Fruit fly (Drosophila melanogaster) whole organism, embryonic: ENCODE measurements around the gene Inx5.

ENCODE experiments used
- Abd-B ChIP-seq: fragments of 200-800 bp; sonication (Bioruptor generic); optimal IDR thresholded peaks from 2 replicates; lab custom pipeline; 2018; ENCODE audit warnings: missing biosample characterization, mild to moderate bottlenecking, missing genetic modification characterization, moderate library complexity
- Atf-2 ChIP-seq: fragments of 200-800 bp; sonication (Bioruptor generic); optimal IDR thresholded peaks from 2 replicates; lab custom pipeline; 2016; ENCODE audit warnings: missing biosample characterization, missing genetic modification characterization
- BEAF-32 ChIP-seq: fragments of 200-800 bp; sonication (Bioruptor generic); optimal IDR thresholded peaks from 3 replicates; lab custom pipeline; 2017; ENCODE audit warnings: missing biosample characterization, missing genetic modification characterization, mild to moderate bottlenecking, moderate library complexity, missing genetic modification reagents
- CG10147 ChIP-seq: fragments of 200-800 bp; sonication (Bioruptor generic); optimal IDR thresholded peaks from 2 replicates; lab custom pipeline; 2019; ENCODE audit warnings: missing biosample characterization, mild to moderate bottlenecking, missing genetic modification characterization, moderate library complexity
- CG1024 ChIP-seq: fragments of 200-800 bp; sonication (Bioruptor generic); IDR thresholded peaks from 2 replicates; pipeline ENCODE4 v1.3.6; 2022; ENCODE audit warnings: missing biosample characterization, missing genetic modification characterization
- CG12659 ChIP-seq: fragments of 200-800 bp; sonication (Bioruptor generic); optimal IDR thresholded peaks from 3 replicates; lab custom pipeline; 2017; ENCODE audit warnings: mild to moderate bottlenecking, missing biosample characterization, missing genetic modification reagents, missing genetic modification characterization
- CG13296 ChIP-seq: fragments of 200-800 bp; sonication (Bioruptor generic); optimal IDR thresholded peaks from 3 replicates; lab custom pipeline; 2018; ENCODE audit warnings: missing biosample characterization, mild to moderate bottlenecking, missing genetic modification characterization
- CG16863 ChIP-seq: fragments of 200-800 bp; sonication (Bioruptor generic); optimal IDR thresholded peaks from 3 replicates; lab custom pipeline; 2016; ENCODE audit warnings: missing biosample characterization, missing genetic modification characterization
- CG17385 ChIP-seq: fragments of 200-800 bp; sonication (Bioruptor generic); optimal IDR thresholded peaks from 3 replicates; lab custom pipeline; 2018; ENCODE audit warnings: missing biosample characterization, mild to moderate bottlenecking, missing genetic modification characterization
- CG18619 ChIP-seq: fragments of 200-800 bp; sonication (Bioruptor generic); optimal IDR thresholded peaks from 3 replicates; lab custom pipeline; 2017; ENCODE audit warnings: missing biosample characterization, mild to moderate bottlenecking, missing genetic modification characterization
- CG32532 ChIP-seq: fragments of 200-800 bp; sonication (Bioruptor generic); IDR thresholded peaks from 2 replicates; pipeline ENCODE4 v1.3.6; 2022; ENCODE audit warnings: missing biosample characterization, missing genetic modification characterization
- CG3281 ChIP-seq: fragments of 200-800 bp; sonication (Bioruptor generic); optimal IDR thresholded peaks from 3 replicates; lab custom pipeline; 2017; ENCODE audit warnings: missing biosample characterization, mild to moderate bottlenecking, missing genetic modification characterization
- CG33213 ChIP-seq: fragments of 200-800 bp; sonication (Bioruptor generic); optimal IDR thresholded peaks from 3 replicates; lab custom pipeline; 2016; ENCODE audit warnings: missing biosample characterization, missing genetic modification characterization
- CG34224 ChIP-seq: fragments of 200-800 bp; sonication (Bioruptor generic); IDR thresholded peaks from 3 replicates; pipeline ENCODE4 v1.3.6; 2022; ENCODE audit warnings: missing biosample characterization, missing genetic modification characterization; ENCODE audit not compliant: partially characterized antibody
- CG6175 ChIP-seq: fragments of 200-800 bp; sonication (Bioruptor generic); IDR thresholded peaks from 3 replicates; pipeline ENCODE4 v1.3.6; 2022; ENCODE audit warnings: missing biosample characterization, missing genetic modification characterization
- CG8290 ChIP-seq, 3 experiments: fragments of 200-800 bp; sonication (Bioruptor generic); optimal IDR thresholded peaks; 2 replicates each; lab custom pipeline; 2016 to 2019; ENCODE audit warnings: missing biosample characterization in 3 of 3, missing genetic modification characterization in 3 of 3, mild to moderate bottlenecking in 2 of 3, moderate library complexity in 1 of 3
- CG8359 ChIP-seq: fragments of 200-800 bp; sonication (Bioruptor generic); optimal IDR thresholded peaks from 2 replicates; lab custom pipeline; 2017; ENCODE audit warnings: missing biosample characterization, mild to moderate bottlenecking, missing genetic modification characterization, borderline replicate concordance
- CG9817 ChIP-seq: fragments of 200-800 bp; sonication (Bioruptor generic); optimal IDR thresholded peaks from 2 replicates; lab custom pipeline; 2018; ENCODE audit warnings: missing biosample characterization, mild to moderate bottlenecking, missing genetic modification characterization, moderate library complexity
- Dip2 ChIP-seq: fragments of 200-800 bp; sonication (Bioruptor generic); IDR thresholded peaks from 2 replicates; pipeline ENCODE4 v1.3.6; 2022; ENCODE audit warnings: missing biosample characterization, missing genetic modification characterization
- ERR ChIP-seq: fragments of 200-800 bp; sonication (Bioruptor generic); optimal IDR thresholded peaks from 2 replicates; lab custom pipeline; 2016; ENCODE audit warnings: missing biosample characterization, missing genetic modification characterization
- Gug ChIP-seq: fragments of 200-800 bp; sonication (Bioruptor generic); IDR thresholded peaks from 4 replicates; pipeline ENCODE4 v1.3.6; 2022; ENCODE audit warnings: missing biosample characterization, missing genetic modification characterization
- Hr39 ChIP-seq: fragments of >200 bp; optimal IDR thresholded peaks from 2 replicates; lab custom pipeline; 2017
- Mrtf ChIP-seq: fragments of 200-800 bp; sonication (Bioruptor generic); IDR thresholded peaks from 3 replicates; pipeline ENCODE4 v1.3.6; 2022; ENCODE audit warnings: missing biosample characterization, missing genetic modification characterization
- NC2α ChIP-seq: fragments of 200-800 bp; sonication (Bioruptor generic); optimal IDR thresholded peaks from 2 replicates; lab custom pipeline; 2016; ENCODE audit warnings: missing biosample characterization, missing genetic modification characterization
- NC2β ChIP-seq: fragments of 200-800 bp; sonication (Bioruptor generic); optimal IDR thresholded peaks from 2 replicates; lab custom pipeline; 2016; ENCODE audit warnings: missing biosample characterization, missing genetic modification characterization
- Usf ChIP-seq: fragments of 200-800 bp; sonication (Bioruptor generic); optimal IDR thresholded peaks from 2 replicates; lab custom pipeline; 2017; ENCODE audit warnings: missing genotype, missing biosample characterization, missing genetic modification characterization
- YL-1 ChIP-seq: fragments of 200-800 bp; sonication (Bioruptor generic); optimal IDR thresholded peaks from 3 replicates; lab custom pipeline; 2017; ENCODE audit warnings: missing biosample characterization, mild to moderate bottlenecking, missing genetic modification characterization
- bcd ChIP-seq: fragments of 200-800 bp; sonication (Bioruptor generic); optimal IDR thresholded peaks from 2 replicates; lab custom pipeline; 2017; ENCODE audit warnings: missing biosample characterization, mild to moderate bottlenecking, missing genetic modification characterization
- disco-r ChIP-seq: fragments of 200-800 bp; sonication (Bioruptor generic); optimal IDR thresholded peaks from 2 replicates; lab custom pipeline; 2016; ENCODE audit warnings: missing biosample characterization, missing genetic modification characterization
- dpn ChIP-seq, 2 experiments: fragments of 200-800 bp; sonication (Bioruptor generic); optimal IDR thresholded peaks; 3 replicates each; lab custom pipeline; 2016; ENCODE audit warnings: missing biosample characterization in 2 of 2, missing genetic modification characterization in 2 of 2
- eve ChIP-seq, 2 experiments: fragments of >200 bp; optimal IDR thresholded peaks; 2 replicates each; lab custom pipeline; 2017; ENCODE audit warnings: missing biosample characterization in 2 of 2, missing genetic modification characterization in 2 of 2
- fd96Cb ChIP-seq: fragments of 200-800 bp; sonication (Bioruptor generic); optimal IDR thresholded peaks from 2 replicates; lab custom pipeline; 2018; ENCODE audit warnings: missing biosample characterization, mild to moderate bottlenecking, missing genetic modification characterization, moderate library complexity
- fru ChIP-seq: fragments of >200 bp; optimal IDR thresholded peaks from 2 replicates; lab custom pipeline; 2017
- ftz-f1 ChIP-seq: fragments of 200-800 bp; sonication (Bioruptor generic); optimal IDR thresholded peaks from 2 replicates; lab custom pipeline; 2016; ENCODE audit warnings: missing biosample characterization, missing genetic modification characterization
- gsb ChIP-seq: fragments of 200-800 bp; sonication (Bioruptor generic); IDR thresholded peaks from 2 replicates; pipeline ENCODE4 v1.3.6; 2022; ENCODE audit warnings: missing biosample characterization, missing genetic modification characterization
- h ChIP-seq: fragments of >200 bp; optimal IDR thresholded peaks from 2 replicates; lab custom pipeline; 2017
- hkb ChIP-seq, 2 experiments: fragments of 200-800 bp in 1 of 2; fragments of >200 bp in 1 of 2; sonication (Bioruptor generic) in 1 of 2; IDR thresholded peaks in 1 of 2; optimal IDR thresholded peaks in 1 of 2; 2 replicates each; pipeline versions ENCODE4 v1.3.6 to Lab custom; 2017 to 2022; ENCODE audit warnings: missing biosample characterization in 1 of 2, missing genetic modification characterization in 1 of 2
- inv ChIP-seq: fragments of 200-800 bp; sonication (Bioruptor generic); IDR thresholded peaks from 2 replicates; pipeline ENCODE4 v1.3.6; 2022; ENCODE audit warnings: missing biosample characterization, missing genetic modification characterization; ENCODE audit not compliant: partially characterized antibody
- jumu ChIP-seq: fragments of 200-800 bp; sonication (Bioruptor generic); optimal IDR thresholded peaks from 3 replicates; lab custom pipeline; 2016; ENCODE audit warnings: missing biosample characterization, missing genetic modification characterization
- kay ChIP-seq: fragments of 200-800 bp; sonication (Bioruptor generic); optimal IDR thresholded peaks from 2 replicates; lab custom pipeline; 2016; ENCODE audit warnings: missing biosample characterization, missing genetic modification characterization
- kni ChIP-seq: fragments of 200-800 bp; sonication (Bioruptor generic); optimal IDR thresholded peaks from 3 replicates; lab custom pipeline; 2017; ENCODE audit warnings: mild to moderate bottlenecking, missing biosample characterization, missing genetic modification reagents, missing genetic modification characterization
- mirr ChIP-seq: fragments of 200-800 bp; sonication (Bioruptor generic); optimal IDR thresholded peaks from 3 replicates; lab custom pipeline; 2018; ENCODE audit warnings: missing biosample characterization, mild to moderate bottlenecking, missing genetic modification characterization
- nerfin-1 ChIP-seq: fragments of 200-800 bp; sonication (Bioruptor generic); optimal IDR thresholded peaks from 3 replicates; lab custom pipeline; 2019; ENCODE audit warnings: missing biosample characterization, mild to moderate bottlenecking, missing genetic modification characterization, moderate library complexity
- nerfin-2 ChIP-seq: fragments of 200-800 bp; sonication (Bioruptor generic); IDR thresholded peaks from 2 replicates; pipeline ENCODE4 v1.3.6; 2022; ENCODE audit warnings: missing biosample characterization, missing genetic modification characterization; ENCODE audit not compliant: partially characterized antibody
- pan ChIP-seq, 4 experiments: fragments of >200 bp in 3 of 4; fragments of 200-800 bp in 1 of 4; sonication (Bioruptor generic) in 1 of 4; optimal IDR thresholded peaks in 3 of 4; IDR thresholded peaks in 1 of 4; 2 replicates each; pipeline versions ENCODE4 v1.3.6 to Lab custom; 2017 to 2022; ENCODE audit warnings: missing biosample characterization in 2 of 4, missing genetic modification characterization in 2 of 4, mixed read lengths in 1 of 4
- pfk ChIP-seq: fragments of 200-800 bp; sonication (Bioruptor generic); optimal IDR thresholded peaks from 2 replicates; lab custom pipeline; 2018; ENCODE audit warnings: missing biosample characterization, mild to moderate bottlenecking, missing genetic modification characterization, moderate library complexity
- pho ChIP-seq: fragments of 200-800 bp; sonication (Bioruptor generic); optimal IDR thresholded peaks from 2 replicates; lab custom pipeline; 2016; ENCODE audit warnings: missing biosample characterization, missing genetic modification characterization
- sens ChIP-seq: fragments of 200-800 bp; sonication (Bioruptor generic); peaks from one replicate; lab custom pipeline; 2016; ENCODE audit warnings: missing biosample characterization, missing genetic modification characterization
- tin ChIP-seq: fragments of 200-800 bp; sonication (Bioruptor generic); optimal IDR thresholded peaks from 3 replicates; lab custom pipeline; 2016; ENCODE audit warnings: missing biosample characterization, missing genetic modification characterization
- unpg ChIP-seq: fragments of 200-800 bp; sonication (Bioruptor generic); optimal IDR thresholded peaks from 3 replicates; lab custom pipeline; 2018; ENCODE audit warnings: missing biosample characterization, mild to moderate bottlenecking, missing genetic modification characterization, moderate library complexity
- zen ChIP-seq: fragments of 200-800 bp; sonication (Bioruptor generic); optimal IDR thresholded peaks from 3 replicates; lab custom pipeline; 2018; ENCODE audit warnings: missing biosample characterization, mild to moderate bottlenecking, missing genetic modification characterization, moderate library complexity

Inx5 gene

DNA sequence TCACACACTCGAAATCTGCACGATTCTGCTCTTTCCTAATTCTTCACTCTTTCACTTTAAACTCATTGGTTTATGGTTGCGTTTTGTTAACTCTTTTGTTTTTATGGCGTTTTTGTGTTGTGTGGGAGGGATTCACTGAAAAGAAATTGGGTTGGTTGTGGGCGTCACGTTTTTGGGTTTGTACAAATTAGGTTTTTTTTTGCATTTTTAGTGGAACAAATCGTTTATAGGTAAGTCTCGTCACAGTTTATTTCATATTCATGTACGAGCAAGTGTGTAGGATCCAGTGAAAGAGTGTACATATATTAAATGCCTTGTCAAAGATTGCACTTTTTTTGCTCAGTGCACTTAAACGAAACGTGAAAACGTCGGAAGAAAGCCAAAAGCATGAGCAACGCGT lies 6.0 kb downstream of the Inx5 start (continued):
- no peak for TF ChIP-seq kni (GFP tag; lab: Kevin White, UChicago)
- peak; percentile 1 for TF ChIP-seq CG17385 (GFP tag; lab: Kevin White, UChicago)
- no peak for TF ChIP-seq CG13296 (GFP tag; lab: Kevin White, UChicago)
- peak in 1 of 2 experiments; percentile 21 for TF ChIP-seq dpn (GFP tag; optimal IDR thresholded peaks at IDR 0.05; lab: Kevin White, UChicago)
- TF ChIP-seq ftz-f1 = no peak
- no peak for TF ChIP-seq nerfin-2 (GFP tag; lab: Robert Waterston, UW)
- no peak for TF ChIP-seq nerfin-1 (tag; lab: Kevin White, UChicago)
- no peak for TF ChIP-seq YL-1
- no peak for TF ChIP-seq disco-r (GFP tag; lab: Kevin White, UChicago)
- no peak for TF ChIP-seq CG9817 (tag; lab: Kevin White, UChicago)
- TF ChIP-seq pfk (GFP tag; lab: Kevin White, UChicago) = no peak
- TF ChIP-seq CG12659 (GFP tag; lab: Kevin White, UChicago) = peak; percentile 25
- TF ChIP-seq sens (GFP tag; lab: Kevin White, UChicago) = peak; percentile 75
- peak; percentile 44 for TF ChIP-seq bcd (GFP tag; lab: Kevin White, UChicago)
- no peak for TF ChIP-seq fru (lab: Kevin White, UChicago)
- no peak for TF ChIP-seq hkb (optimal IDR thresholded peaks at IDR 0.05; lab: Kevin White, UChicago)
- TF ChIP-seq hkb (GFP tag; IDR thresholded peaks at IDR 0.05; lab: Robert Waterston, UW) = no peak
- TF ChIP-seq jumu (GFP tag; lab: Kevin White, UChicago) = peak; percentile 7
- TF ChIP-seq inv (GFP tag; lab: Robert Waterston, UW) = no peak
- peak; percentile 23 for TF ChIP-seq unpg (GFP tag; lab: Kevin White, UChicago)
- TF ChIP-seq Dip2 (GFP tag; lab: Robert Waterston, UW) = no peak
- no peak for TF ChIP-seq CG18619 (GFP tag; lab: Kevin White, UChicago)
- no peak for TF ChIP-seq CG32532
- no peak for TF ChIP-seq Gug
- no peak for TF ChIP-seq CG8359 (GFP tag; lab: Kevin White, UChicago)
- no peak for TF ChIP-seq CG16863 (GFP tag; lab: Kevin White, UChicago)
- TF ChIP-seq gsb (GFP tag; lab: Robert Waterston, UW) = no peak
- no peak for TF ChIP-seq kay (GFP tag; lab: Kevin White, UChicago)
- no peak for TF ChIP-seq NC2β
- no peak for TF ChIP-seq BEAF-32 (GFP tag; lab: Kevin White, UChicago)
- TF ChIP-seq CG8290 (GFP tag; optimal IDR thresholded peaks at IDR 0.05; lab: Kevin White, UChicago) = no peak
- no peak for TF ChIP-seq CG8290 (tag; optimal IDR thresholded peaks at IDR 0.05; lab: Kevin White, UChicago)
- no peak for TF ChIP-seq mirr (GFP tag; lab: Kevin White, UChicago)
- TF ChIP-seq tin (GFP tag; lab: Kevin White, UChicago) = no peak
- TF ChIP-seq h = no peak
- no peak for TF ChIP-seq Hr39 (lab: Kevin White, UChicago)
- TF ChIP-seq zen = no peak
- TF ChIP-seq CG3281 = peak; percentile 15
- TF ChIP-seq pan (optimal IDR thresholded peaks at IDR 0.05; lab: Kevin White, UChicago) = no peak
- no peak for TF ChIP-seq pan (GFP tag; optimal IDR thresholded peaks at IDR 0.05 in 1 of 2, IDR thresholded peaks at IDR 0.05 in 1 of 2)
- TF ChIP-seq ERR (GFP tag; lab: Kevin White, UChicago) = no peak
- TF ChIP-seq Mrtf (GFP tag; lab: Robert Waterston, UW) = no peak
- no peak for TF ChIP-seq CG6175 (GFP tag; lab: Robert Waterston, UW)
- no peak for TF ChIP-seq fd96Cb (tag; lab: Kevin White, UChicago)
- TF ChIP-seq pho (GFP tag; lab: Kevin White, UChicago) = no peak
- TF ChIP-seq CG34224 (GFP tag; lab: Robert Waterston, UW) = no peak
- peak in 1 of 2 experiments; percentile 89 for TF ChIP-seq eve (GFP tag; optimal IDR thresholded peaks at IDR 0.05; lab: Kevin White, UChicago)
- no peak for TF ChIP-seq Abd-B (GFP tag; lab: Kevin White, UChicago)
- no peak for TF ChIP-seq CG10147 (GFP tag; lab: Kevin White, UChicago)
- TF ChIP-seq NC2α (GFP tag; lab: Kevin White, UChicago) = no peak
- TF ChIP-seq Usf = no peak
- TF ChIP-seq Atf-2 (GFP tag; lab: Kevin White, UChicago) = no peak
- no peak for TF ChIP-seq CG1024 (GFP tag; lab: Robert Waterston, UW)
- no peak for TF ChIP-seq CG33213 (GFP tag; lab: Kevin White, UChicago)
